Worm (Caenorhabditis elegans) whole organism, L1 larva: Measurements from ENCODE around the gene cyp-35B2.

Experiments used
- C16A3.4 ChIP-seq: fragments of 150-350 bp; optimal IDR thresholded peaks from 2 replicates; lab custom pipeline; 2014; ENCODE audit warnings: missing biosample characterization, missing genetic modification characterization
- Y116A8C.19 ChIP-seq: sonication (generic microtip); optimal IDR thresholded peaks from 2 replicates; lab custom pipeline; 2016; ENCODE audit warnings: missing compliant biosample characterization, missing genetic modification characterization, borderline replicate concordance
- aha-1 ChIP-seq: fragments of 150-350 bp; optimal IDR thresholded peaks from 2 replicates; lab custom pipeline; 2014; ENCODE audit warnings: missing biosample characterization, missing genetic modification characterization
- blmp-1 ChIP-seq: fragments of 150-350 bp; optimal IDR thresholded peaks from 2 replicates; lab custom pipeline; 2014; ENCODE audit warnings: missing biosample characterization, missing genetic modification characterization
- ceh-8 ChIP-seq: fragments of 200-800 bp; sonication (Bioruptor generic); optimal IDR thresholded peaks from 2 replicates; lab custom pipeline; 2018; ENCODE audit warnings: mild to moderate bottlenecking, missing genetic modification characterization, moderate library complexity, missing compliant biosample characterization
- ceh-90 ChIP-seq: sonication (generic microtip); optimal IDR thresholded peaks from 2 replicates; lab custom pipeline; 2016; ENCODE audit warnings: missing genetic modification characterization, missing compliant biosample characterization
- ces-1 ChIP-seq: fragments of 150-350 bp; optimal IDR thresholded peaks from 2 replicates; lab custom pipeline; 2014; ENCODE audit warnings: missing biosample characterization, missing genetic modification reagents, missing genetic modification characterization
- dsc-1 ChIP-seq: sonication (generic microtip); optimal IDR thresholded peaks from 2 replicates; lab custom pipeline; 2016; ENCODE audit warnings: mild to moderate bottlenecking, missing genetic modification characterization, missing compliant biosample characterization
- elt-3 ChIP-seq, 6 experiments: fragments of 150-350 bp in 1 of 6; sonication (generic microtip); optimal IDR thresholded peaks; 2 replicates each; lab custom pipeline; 2017 to 2018; ENCODE audit warnings: missing biosample characterization in 6 of 6, missing genetic modification characterization in 6 of 6, inconsistent platforms in 1 of 6
- ets-5 ChIP-seq: fragments of 200-800 bp; sonication (Bioruptor generic); IDR thresholded peaks from 2 replicates; pipeline ENCODE4 v1.3.6; 2022; ENCODE audit warnings: missing genetic modification characterization, missing compliant biosample characterization
- fkh-4 ChIP-seq: sonication (generic microtip); optimal IDR thresholded peaks from 2 replicates; lab custom pipeline; 2016; ENCODE audit warnings: missing compliant biosample characterization, missing genetic modification characterization, borderline replicate concordance
- grh-1 ChIP-seq: fragments of 200-800 bp; sonication (Bioruptor generic); IDR thresholded peaks from 2 replicates; pipeline ENCODE4 v1.3.6; 2022; ENCODE audit warnings: missing genetic modification reagents, missing genetic modification characterization, missing compliant biosample characterization
- lin-14 ChIP-seq: fragments of 200-800 bp; sonication (Bioruptor generic); optimal IDR thresholded peaks from 2 replicates; lab custom pipeline; 2018; ENCODE audit warnings: mild to moderate bottlenecking, missing genetic modification characterization, moderate library complexity, missing compliant biosample characterization
- lin-35 ChIP-seq, 2 experiments: fragments of 150-350 bp; optimal IDR thresholded peaks; 2 replicates each; lab custom pipeline; 2014; ENCODE audit warnings: missing biosample characterization in 2 of 2, missing genetic modification characterization in 2 of 2, missing genetic modification reagents in 2 of 2
- mdl-1 ChIP-seq, 2 experiments: fragments of 150-350 bp; optimal IDR thresholded peaks; 2 replicates each; lab custom pipeline; 2014 to 2017; ENCODE audit warnings: missing biosample characterization in 2 of 2, missing genetic modification characterization in 2 of 2, inconsistent platforms in 1 of 2
- mep-1 ChIP-seq: fragments of 150-350 bp; optimal IDR thresholded peaks from 2 replicates; lab custom pipeline; 2014; ENCODE audit warnings: missing biosample characterization, missing genetic modification characterization
- nhr-11 ChIP-seq: fragments of 150-350 bp; optimal IDR thresholded peaks from 2 replicates; lab custom pipeline; 2014; ENCODE audit warnings: missing biosample characterization, missing genetic modification characterization
- nhr-12 ChIP-seq: sonication (generic microtip); optimal IDR thresholded peaks from 2 replicates; lab custom pipeline; 2017; ENCODE audit warnings: missing biosample characterization, missing genetic modification characterization
- nhr-20 ChIP-seq: sonication (generic microtip); optimal IDR thresholded peaks from 2 replicates; lab custom pipeline; 2016; ENCODE audit warnings: mild to moderate bottlenecking, missing genetic modification characterization, missing compliant biosample characterization
- nhr-28 ChIP-seq: fragments of 150-350 bp; optimal IDR thresholded peaks from 2 replicates; lab custom pipeline; 2014; ENCODE audit warnings: missing biosample characterization, missing genetic modification characterization
- nhr-47 ChIP-seq: sonication (generic microtip); optimal IDR thresholded peaks from 2 replicates; lab custom pipeline; 2016; ENCODE audit warnings: mild to moderate bottlenecking, missing genetic modification characterization, moderate library complexity, missing compliant biosample characterization
- nhr-71 ChIP-seq: sonication (generic microtip); optimal IDR thresholded peaks from 2 replicates; lab custom pipeline; 2016; ENCODE audit warnings: mild to moderate bottlenecking, missing genetic modification characterization, moderate library complexity, missing compliant biosample characterization
- nhr-77 ChIP-seq: fragments of 150-350 bp; optimal IDR thresholded peaks from 2 replicates; lab custom pipeline; 2014; ENCODE audit warnings: missing biosample characterization, missing genetic modification characterization
- nhr-85 ChIP-seq: sonication (generic microtip); peaks from one replicate; lab custom pipeline; 2016; ENCODE audit warnings: missing genetic modification characterization, inconsistent platforms, missing compliant biosample characterization
- snu-23 ChIP-seq: sonication (generic microtip); optimal IDR thresholded peaks from 2 replicates; lab custom pipeline; 2016; ENCODE audit warnings: missing genetic modification characterization, missing compliant biosample characterization
- sox-4 ChIP-seq: sonication (generic microtip); optimal IDR thresholded peaks from 2 replicates; lab custom pipeline; 2016; ENCODE audit warnings: missing genetic modification characterization, missing compliant biosample characterization
- swsn-7 ChIP-seq: sonication (generic microtip); optimal IDR thresholded peaks from 2 replicates; lab custom pipeline; 2016; ENCODE audit warnings: missing genetic modification characterization, missing compliant biosample characterization
- tbx-2 ChIP-seq: sonication (generic microtip); optimal IDR thresholded peaks from 2 replicates; lab custom pipeline; 2016; ENCODE audit warnings: missing genetic modification characterization, missing compliant biosample characterization
- unc-130 ChIP-seq: fragments of 150-350 bp; optimal IDR thresholded peaks from 2 replicates; lab custom pipeline; 2017; ENCODE audit warnings: missing biosample characterization, missing genetic modification characterization, inconsistent platforms
- unc-62 ChIP-seq: fragments of 150-350 bp; optimal IDR thresholded peaks from 2 replicates; lab custom pipeline; 2014; ENCODE audit warnings: missing biosample characterization, missing genetic modification reagents, missing genetic modification characterization
- unc-86 ChIP-seq: sonication (generic microtip); optimal IDR thresholded peaks from 2 replicates; lab custom pipeline; 2016; ENCODE audit warnings: missing genetic modification characterization, missing compliant biosample characterization
- unc-98 ChIP-seq: fragments of 200-800 bp; sonication (Bioruptor generic); IDR thresholded peaks from 2 replicates; pipeline ENCODE4 v1.3.6; 2022; ENCODE audit warnings: missing genetic modification characterization, missing compliant biosample characterization
- xbp-1 ChIP-seq: sonication (generic microtip); optimal IDR thresholded peaks from 2 replicates; lab custom pipeline; 2016; ENCODE audit warnings: missing genetic modification characterization, missing compliant biosample characterization
- zip-4 ChIP-seq: fragments of 200-800 bp; sonication (Bioruptor generic); optimal IDR thresholded peaks from 2 replicates; lab custom pipeline; 2018; ENCODE audit warnings: mild to moderate bottlenecking, missing genetic modification characterization, moderate library complexity, missing compliant biosample characterization
- ztf-4 ChIP-seq: fragments of 150-350 bp; optimal IDR thresholded peaks from 2 replicates; lab custom pipeline; 2014; ENCODE audit warnings: missing biosample characterization, missing genetic modification characterization

Gene cyp-35B2

ce11 chrV:3980228-3980933 is 38.4 kb downstream of the cyp-35B2 start:
- TF ChIP-seq unc-130 (no peak), zip-4 (no peak), tbx-2 (tag; lab: Kevin White, UChicago) (no peak), ztf-4 (tag; lab: Kevin White, UChicago) (no peak), xbp-1 (tag; lab: Kevin White, UChicago) (no peak), ets-5 (GFP tag; lab: Robert Waterston, UW) (no peak), blmp-1 (tag; lab: Kevin White, UChicago) (no peak), dsc-1 (tag; lab: Kevin White, UChicago) (no peak), nhr-47 (tag; lab: Kevin White, UChicago) (no peak)

- TF ChIP-seq ces-1 (GFP tag; lab: Kevin White, UChicago): no peak
- TF ChIP-seq mdl-1 (tag; optimal IDR thresholded peaks at IDR 0.05; lab: Kevin White, UChicago): no peak
- TF ChIP-seq elt-3 (tag; optimal IDR thresholded peaks at IDR 0.05; lab: Kevin White, UChicago): no peak
- TF ChIP-seq nhr-85: no peak
- TF ChIP-seq dsc-1 (tag; lab: Kevin White, UChicago): no peak
- no peak for TF ChIP-seq ztf-4 (tag; lab: Kevin White, UChicago)
- no peak for TF ChIP-seq unc-62 (GFP tag; lab: Kevin White, UChicago)
- TF ChIP-seq nhr-12 (tag; lab: Kevin White, UChicago): no peak
- no peak for TF ChIP-seq swsn-7 (tag; lab: Kevin White, UChicago)
- TF ChIP-seq sox-4 (tag; lab: Kevin White, UChicago): no peak
- TF ChIP-seq nhr-28 (tag; lab: Kevin White, UChicago): no peak
- no peak for TF ChIP-seq unc-98 (GFP tag; lab: Robert Waterston, UW)
- TF ChIP-seq snu-23: no peak
- no peak for TF ChIP-seq Y116A8C.19 (tag; lab: Kevin White, UChicago)
- TF ChIP-seq unc-86 (tag; lab: Kevin White, UChicago): no peak
- no peak for TF ChIP-seq C16A3.4 (tag; lab: Kevin White, UChicago)
Observed at ce11 chrV:3981680-3982079, 39.7 kb downstream of the cyp-35B2 start, which contains the start of gene nlp-30. Gene nlp-30, plus strand, starts transcription at chrV:3981980.

- TF ChIP-seq fkh-4 (tag; lab: Kevin White, UChicago) (no peak), nhr-11 (tag; lab: Kevin White, UChicago) (no peak), elt-3 (tag; optimal IDR thresholded peaks at IDR 0.05; lab: Kevin White, UChicago) (peak in 1 of 6 experiments; percentile 56), unc-86 (tag; lab: Kevin White, UChicago) (no peak), ceh-8 (GFP tag; lab: Kevin White, UChicago) (no peak), mep-1 (tag; lab: Kevin White, UChicago) (no peak), nhr-20 (tag; lab: Kevin White, UChicago) (peak; percentile 71), nhr-12 (tag; lab: Kevin White, UChicago) (no peak), lin-35 (GFP tag; optimal IDR thresholded peaks at IDR 0.05; lab: Kevin White, UChicago) (peak in 1 of 2 experiments; percentile 15), snu-23 (peak; percentile 50), ceh-90 (tag; lab: Kevin White, UChicago) (no peak), blmp-1 (tag; lab: Kevin White, UChicago) (peak; percentile 87), mdl-1 (tag; optimal IDR thresholded peaks at IDR 0.05; lab: Kevin White, UChicago) (peak in 1 of 2 experiments; percentile 9), aha-1 (no peak), lin-14 (GFP tag; lab: Kevin White, UChicago) (peak; percentile 46), grh-1 (GFP tag; lab: Robert Waterston, UW) (0 out of 2 replicates have a peak, but pooled peaks have one; percentile 24), C16A3.4 (tag; lab: Kevin White, UChicago) (no peak), nhr-85 (peak; percentile 86), nhr-71 (tag; lab: Kevin White, UChicago) (peak; percentile 58), nhr-77 (no peak)
Observed at ce11 chrV:3984178-3984577, 42.2 kb downstream of the cyp-35B2 start, which contains the start of gene nlp-29. Gene nlp-29, plus strand, starts transcription at chrV:3984425.
